Worm (Caenorhabditis elegans): ENCODE measurements around the gene pyc-1.

ce11 chrV:11856022-11856421 lies 33.7 kb upstream of the pyc-1 start:
- TF ChIP-seq W03F9.2 (tag; optimal IDR thresholded peaks at IDR 0.05): no peak
- TF ChIP-seq dao-5 (tag; optimal IDR thresholded peaks at IDR 0.05): no peak
